Fruit fly (Drosophila melanogaster) whole organism, embryonic: Measurements from ENCODE around the gene CG6479.

Experiments
- Abd-B ChIP-seq: fragments of 200-800 bp; sonication (Bioruptor generic); optimal IDR thresholded peaks from 2 replicates; lab custom pipeline; 2018; ENCODE audit warnings: missing biosample characterization, mild to moderate bottlenecking, missing genetic modification characterization, moderate library complexity
- Asciz ChIP-seq: fragments of 200-800 bp; sonication (Bioruptor generic); optimal IDR thresholded peaks from 2 replicates; lab custom pipeline; 2017; ENCODE audit warnings: missing biosample characterization, mild to moderate bottlenecking, missing genetic modification characterization, missing genetic modification reagents
- Atf-2 ChIP-seq: fragments of 200-800 bp; sonication (Bioruptor generic); optimal IDR thresholded peaks from 2 replicates; lab custom pipeline; 2016; ENCODE audit warnings: missing biosample characterization, missing genetic modification characterization
- CG10209 ChIP-seq: fragments of 200-800 bp; sonication (Bioruptor generic); optimal IDR thresholded peaks from 3 replicates; lab custom pipeline; 2017; ENCODE audit warnings: missing biosample characterization, mild to moderate bottlenecking, missing genetic modification characterization, missing genetic modification reagents
- CG12219 ChIP-seq: fragments of 200-800 bp; sonication (Bioruptor generic); optimal IDR thresholded peaks from 3 replicates; lab custom pipeline; 2018; ENCODE audit warnings: missing biosample characterization, mild to moderate bottlenecking, missing genetic modification characterization
- CG14014 ChIP-seq: fragments of 200-800 bp; sonication (Bioruptor generic); IDR thresholded peaks from 2 replicates; pipeline ENCODE4 v1.3.6; 2022; ENCODE audit warnings: missing biosample characterization, missing genetic modification characterization
- CG30403 ChIP-seq: fragments of 200-800 bp; sonication (Bioruptor generic); optimal IDR thresholded peaks from 3 replicates; lab custom pipeline; 2016; ENCODE audit warnings: missing biosample characterization, missing genetic modification characterization
- CG31441 ChIP-seq: fragments of 200-800 bp; sonication (Bioruptor generic); IDR thresholded peaks from 2 replicates; pipeline ENCODE4 v1.3.6; 2022; ENCODE audit warnings: missing biosample characterization, missing genetic modification characterization
- CG4360 ChIP-seq: fragments of 200-800 bp; sonication (Bioruptor generic); IDR thresholded peaks from 2 replicates; pipeline ENCODE4 v1.3.6; 2022; ENCODE audit warnings: missing biosample characterization, missing genetic modification characterization
- CG5180 ChIP-seq: fragments of 200-800 bp; sonication (Bioruptor generic); optimal IDR thresholded peaks from 3 replicates; lab custom pipeline; 2017; ENCODE audit warnings: missing biosample characterization, missing genetic modification characterization, mild to moderate bottlenecking, moderate library complexity, missing genetic modification reagents
- CG6854 ChIP-seq: fragments of 200-800 bp; sonication (Bioruptor generic); optimal IDR thresholded peaks from 3 replicates; lab custom pipeline; 2017; ENCODE audit warnings: missing biosample characterization, mild to moderate bottlenecking, missing genetic modification characterization
- CG7987 ChIP-seq: fragments of 200-800 bp; sonication (Bioruptor generic); optimal IDR thresholded peaks from 2 replicates; lab custom pipeline; 2018; ENCODE audit warnings: missing biosample characterization, mild to moderate bottlenecking, missing genetic modification characterization, moderate library complexity
- D19B ChIP-seq: fragments of 200-800 bp; sonication (Bioruptor generic); optimal IDR thresholded peaks from 2 replicates; lab custom pipeline; 2017; ENCODE audit warnings: missing biosample characterization, mild to moderate bottlenecking, missing genetic modification characterization
- Doc3 ChIP-seq: fragments of 200-800 bp; sonication (Bioruptor generic); IDR thresholded peaks from 3 replicates; pipeline ENCODE4 v1.3.6; 2022; ENCODE audit warnings: missing biosample characterization, missing genetic modification characterization; ENCODE audit not compliant: partially characterized antibody
- E2f2 ChIP-seq: fragments of 200-800 bp; sonication (Bioruptor generic); IDR thresholded peaks from 2 replicates; pipeline ENCODE4 v1.3.6; 2022; ENCODE audit warnings: missing biosample characterization, missing genetic modification characterization
- Ets65A ChIP-seq: fragments of 200-800 bp; sonication (Bioruptor generic); peaks from one replicate; lab custom pipeline; 2016; ENCODE audit warnings: missing biosample characterization, missing genetic modification characterization
- Hey ChIP-seq: fragments of 200-800 bp; sonication (Bioruptor generic); optimal IDR thresholded peaks from 3 replicates; lab custom pipeline; 2018; ENCODE audit warnings: missing biosample characterization, mild to moderate bottlenecking, missing genetic modification characterization
- Med ChIP-seq: fragments of 200-800 bp; sonication (Bioruptor generic); peaks from one replicate; lab custom pipeline; 2016; ENCODE audit warnings: missing biosample characterization, missing genetic modification characterization, mild to moderate bottlenecking, inconsistent platforms, moderate library complexity
- abd-A ChIP-seq: fragments of 200-800 bp; sonication (Bioruptor generic); optimal IDR thresholded peaks from 3 replicates; lab custom pipeline; 2019; ENCODE audit warnings: missing biosample characterization, mild to moderate bottlenecking, missing genetic modification characterization, moderate library complexity
- chif ChIP-seq, 2 experiments: fragments of 200-800 bp; sonication (Bioruptor generic); optimal IDR thresholded peaks; 3 replicates each; lab custom pipeline; 2016; ENCODE audit warnings: missing biosample characterization in 2 of 2, missing genetic modification characterization in 2 of 2
- chinmo ChIP-seq: fragments of 200-800 bp; sonication (Bioruptor generic); IDR thresholded peaks from 4 replicates; pipeline ENCODE4 v1.3.6; 2022; ENCODE audit warnings: missing biosample characterization, missing genetic modification characterization; ENCODE audit not compliant: partially characterized antibody
- crol ChIP-seq: fragments of 200-800 bp; sonication (Bioruptor generic); IDR thresholded peaks from 2 replicates; pipeline ENCODE4 v1.3.6; 2022; ENCODE audit warnings: missing biosample characterization, missing genetic modification characterization
- danr ChIP-seq: fragments of 200-800 bp; sonication (Bioruptor generic); IDR thresholded peaks from 2 replicates; pipeline ENCODE4 v1.3.6; 2022; ENCODE audit warnings: missing biosample characterization, missing genetic modification characterization
- dysf ChIP-seq: fragments of 200-800 bp; sonication (Bioruptor generic); IDR thresholded peaks from 3 replicates; pipeline ENCODE4 v1.3.6; 2022; ENCODE audit warnings: missing biosample characterization, missing genetic modification characterization
- eve ChIP-seq, 2 experiments: fragments of >200 bp; optimal IDR thresholded peaks; 2 replicates each; lab custom pipeline; 2017; ENCODE audit warnings: missing biosample characterization in 2 of 2, missing genetic modification characterization in 2 of 2
- gce ChIP-seq: fragments of 200-800 bp; sonication (Bioruptor generic); IDR thresholded peaks from 3 replicates; pipeline ENCODE4 v1.3.6; 2022; ENCODE audit warnings: missing biosample characterization, missing genetic modification characterization
- gt ChIP-seq: fragments of 200-800 bp; sonication (Bioruptor generic); IDR thresholded peaks from 2 replicates; pipeline ENCODE4 v1.3.6; 2022; ENCODE audit warnings: missing biosample characterization, missing genetic modification characterization
- ind ChIP-seq: fragments of 200-800 bp; sonication (Bioruptor generic); optimal IDR thresholded peaks from 3 replicates; lab custom pipeline; 2016; ENCODE audit warnings: missing biosample characterization, missing genetic modification characterization
- inv ChIP-seq: fragments of 200-800 bp; sonication (Bioruptor generic); IDR thresholded peaks from 2 replicates; pipeline ENCODE4 v1.3.6; 2022; ENCODE audit warnings: missing biosample characterization, missing genetic modification characterization; ENCODE audit not compliant: partially characterized antibody
- knrl ChIP-seq: fragments of 200-800 bp; sonication (Bioruptor generic); IDR thresholded peaks from 3 replicates; pipeline ENCODE4 v1.3.6; 2022; ENCODE audit warnings: missing biosample characterization, missing genetic modification characterization; ENCODE audit not compliant: partially characterized antibody
- lab ChIP-seq: fragments of 200-800 bp; sonication (Bioruptor generic); optimal IDR thresholded peaks from 3 replicates; lab custom pipeline; 2017; ENCODE audit warnings: missing biosample characterization, missing genetic modification characterization, mild to moderate bottlenecking, moderate library complexity, missing genetic modification reagents
- mirr ChIP-seq: fragments of 200-800 bp; sonication (Bioruptor generic); optimal IDR thresholded peaks from 3 replicates; lab custom pipeline; 2018; ENCODE audit warnings: missing biosample characterization, mild to moderate bottlenecking, missing genetic modification characterization
- onecut ChIP-seq: fragments of 200-800 bp; sonication (Bioruptor generic); IDR thresholded peaks from 2 replicates; pipeline ENCODE4 v1.3.6; 2022; ENCODE audit warnings: missing biosample characterization, missing genetic modification characterization
- pb ChIP-seq: fragments of 200-800 bp; sonication (Bioruptor generic); optimal IDR thresholded peaks from 3 replicates; lab custom pipeline; 2016; ENCODE audit warnings: missing biosample characterization, missing genetic modification characterization
- pho ChIP-seq: fragments of 200-800 bp; sonication (Bioruptor generic); optimal IDR thresholded peaks from 2 replicates; lab custom pipeline; 2016; ENCODE audit warnings: missing biosample characterization, missing genetic modification characterization
- pita ChIP-seq: fragments of 200-800 bp; sonication (Bioruptor generic); optimal IDR thresholded peaks from 2 replicates; lab custom pipeline; 2017; ENCODE audit warnings: missing biosample characterization, mild to moderate bottlenecking, missing genetic modification characterization
- pzg ChIP-seq: fragments of 200-800 bp; sonication (Bioruptor generic); optimal IDR thresholded peaks from 3 replicates; lab custom pipeline; 2018; ENCODE audit warnings: missing biosample characterization, mild to moderate bottlenecking, missing genetic modification characterization, moderate library complexity
- sisA ChIP-seq: fragments of 200-800 bp; sonication (Bioruptor generic); IDR thresholded peaks from 2 replicates; pipeline ENCODE4 v1.3.6; 2022; ENCODE audit warnings: missing biosample characterization, missing genetic modification characterization

The CG6479 gene

DNA sequence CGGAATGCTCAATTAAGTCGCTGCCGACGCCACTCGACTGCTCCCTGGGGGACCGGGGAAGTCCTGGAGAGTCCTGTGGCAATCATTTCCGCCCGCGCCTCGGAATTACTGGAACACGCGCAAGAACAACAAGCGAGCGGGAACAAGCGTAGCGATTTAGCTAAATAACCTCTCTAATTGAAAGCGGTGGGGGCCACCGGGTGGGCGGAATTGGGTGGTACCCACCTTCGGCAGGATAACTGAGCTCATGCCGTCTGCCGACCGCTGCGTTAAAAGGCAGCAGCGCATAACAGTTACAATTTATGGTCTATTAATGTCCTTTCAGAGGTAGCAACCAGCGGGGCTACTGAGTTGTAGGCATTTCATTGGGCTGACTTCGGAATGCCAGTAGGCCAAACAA is 7.3 kb upstream of the CG6479 start:
- TF ChIP-seq sisA (GFP tag; lab: Robert Waterston, UW), result no peak
- TF ChIP-seq pita (GFP tag; lab: Kevin White, UChicago), result no peak
- TF ChIP-seq pb (GFP tag; lab: Kevin White, UChicago), result no peak
- TF ChIP-seq abd-A, result peak; percentile 91
- TF ChIP-seq chif (GFP tag; optimal IDR thresholded peaks at IDR 0.05; lab: Kevin White, UChicago), result no peak
- peak; percentile 14 for TF ChIP-seq mirr
- TF ChIP-seq CG6854, result no peak
- no peak for TF ChIP-seq Abd-B (GFP tag; lab: Kevin White, UChicago)
- TF ChIP-seq Atf-2 (GFP tag; lab: Kevin White, UChicago), result no peak
- no peak for TF ChIP-seq inv (GFP tag; lab: Robert Waterston, UW)
- no peak for TF ChIP-seq danr (GFP tag; lab: Robert Waterston, UW)
- TF ChIP-seq Doc3 (GFP tag; lab: Robert Waterston, UW), result no peak
- TF ChIP-seq CG7987 (GFP tag; lab: Kevin White, UChicago), result no peak
- TF ChIP-seq Asciz (GFP tag; lab: Kevin White, UChicago), result no peak
- no peak for TF ChIP-seq pho (GFP tag; lab: Kevin White, UChicago)
- TF ChIP-seq E2f2 (GFP tag; lab: Robert Waterston, UW), result no peak
- peak; percentile 72 for TF ChIP-seq Hey (tag; lab: Kevin White, UChicago)
- no peak for TF ChIP-seq pzg
- TF ChIP-seq CG30403 (GFP tag; lab: Kevin White, UChicago), result no peak
- no peak for TF ChIP-seq gce (GFP tag; lab: Robert Waterston, UW)
- TF ChIP-seq gt, result no peak

DNA sequence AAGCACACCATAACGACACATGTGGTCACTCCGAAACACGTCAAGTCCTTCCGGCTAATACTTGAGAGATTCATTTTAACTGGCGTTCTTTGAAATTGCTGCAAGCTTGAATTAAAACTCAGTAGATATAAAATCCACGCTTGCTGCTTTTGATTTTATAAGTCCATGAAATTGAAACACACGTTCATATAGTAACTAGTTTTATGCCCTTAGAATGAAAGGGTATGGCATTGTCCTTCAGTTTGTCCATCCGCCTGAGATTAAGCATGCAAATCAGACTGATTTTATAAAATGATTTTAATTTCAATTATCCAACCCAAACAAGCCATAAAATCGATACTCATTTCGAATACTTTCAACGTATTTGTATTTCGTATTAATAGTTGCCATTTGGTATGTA is 5.5 kb upstream of the CG6479 start, which contains the start of gene brv2:
Gene brv2 (minus strand): TSS at position 101 of the 400 bp plus-strand sequence.
- TF ChIP-seq D19B (GFP tag; lab: Kevin White, UChicago) (no peak), CG31441 (no peak), CG4360 (GFP tag; lab: Robert Waterston, UW) (no peak), CG5180 (GFP tag; lab: Kevin White, UChicago) (no peak), chinmo (GFP tag; lab: Robert Waterston, UW) (no peak), crol (GFP tag; lab: Robert Waterston, UW) (no peak), ind (GFP tag; lab: Kevin White, UChicago) (no peak), CG10209 (GFP tag; lab: Kevin White, UChicago) (no peak), Asciz (GFP tag; lab: Kevin White, UChicago) (no peak), CG12219 (GFP tag; lab: Kevin White, UChicago) (no peak), knrl (no peak), onecut (GFP tag; lab: Robert Waterston, UW) (no peak), eve (GFP tag; optimal IDR thresholded peaks at IDR 0.05; lab: Kevin White, UChicago) (no peak), dysf (GFP tag; lab: Robert Waterston, UW) (no peak), lab (no peak), gce (GFP tag; lab: Robert Waterston, UW) (no peak)
- TF ChIP-seq, all 482 proteins: peak for 0

DNA sequence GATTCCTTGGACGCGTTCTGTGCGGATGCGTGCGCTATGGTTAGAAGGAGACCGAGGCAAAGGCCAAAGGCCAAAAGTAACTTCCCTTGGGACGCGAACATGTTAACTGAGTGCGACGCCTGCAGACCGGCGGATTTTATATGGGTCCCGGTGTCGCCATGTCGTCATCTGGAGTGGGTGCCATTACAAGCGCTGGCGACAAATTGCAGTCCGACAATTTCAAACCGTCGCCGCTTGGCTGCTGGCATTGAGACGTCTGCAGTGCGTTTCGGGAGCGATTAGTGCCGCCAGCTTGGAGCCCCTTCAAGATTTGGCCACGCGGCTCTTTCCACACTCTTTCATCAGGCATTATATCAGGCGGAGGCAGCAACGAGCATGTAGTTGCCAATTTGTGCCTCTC is 2.2 kb upstream of the CG6479 start, which contains the start of gene CG13727:
Gene CG13727 (minus strand): TSS at position 101 of the 400 bp plus-strand sequence.
- TF ChIP-seq knrl (no peak), CG14014 (GFP tag; lab: Robert Waterston, UW) (no peak), CG5180 (GFP tag; lab: Kevin White, UChicago) (no peak), Ets65A (peak; percentile 89), Med (GFP tag; lab: Kevin White, UChicago) (peak; percentile 26)
- TF ChIP-seq, all 482 proteins: peak for 2
